Fruit fly (Drosophila melanogaster) whole organism, pupa: Measurements from ENCODE around the gene CG31275.

Source experiments
- CG10348 ChIP-seq: fragments of 200-800 bp; sonication (Bioruptor generic); IDR thresholded peaks from 2 replicates; pipeline ENCODE4 v1.3.6; 2022; ENCODE audit warnings: missing biosample characterization, missing genetic modification characterization
- CG12605 ChIP-seq: fragments of 200-800 bp; sonication (Bioruptor generic); IDR thresholded peaks from 2 replicates; pipeline ENCODE4 v1.3.6; 2022; ENCODE audit warnings: missing biosample characterization, missing genetic modification characterization
- CG15710 ChIP-seq: fragments of 200-800 bp; sonication (Bioruptor generic); optimal IDR thresholded peaks from 2 replicates; lab custom pipeline; 2018; ENCODE audit warnings: missing biosample characterization, mild to moderate bottlenecking, missing genetic modification characterization, moderate library complexity
- CG17806 ChIP-seq: fragments of 200-800 bp; sonication (Bioruptor generic); optimal IDR thresholded peaks from 2 replicates; lab custom pipeline; 2018; ENCODE audit warnings: missing biosample characterization, mild to moderate bottlenecking, missing genetic modification characterization, moderate library complexity
- CG32121 ChIP-seq: fragments of 200-800 bp; sonication (Bioruptor generic); IDR thresholded peaks from 2 replicates; pipeline ENCODE4 v1.3.6; 2022; ENCODE audit warnings: missing biosample characterization, missing genetic modification characterization
- CG4496 ChIP-seq: fragments of 200-800 bp; sonication (Bioruptor generic); IDR thresholded peaks from 3 replicates; pipeline ENCODE4 v1.3.6; 2022; ENCODE audit warnings: missing biosample characterization, missing genetic modification characterization
- CG8159 ChIP-seq: fragments of 200-800 bp; sonication (Bioruptor generic); optimal IDR thresholded peaks from 3 replicates; lab custom pipeline; 2018; ENCODE audit warnings: missing biosample characterization, mild to moderate bottlenecking, missing genetic modification characterization, moderate library complexity
- CG8301 ChIP-seq: fragments of 200-800 bp; sonication (Bioruptor generic); optimal IDR thresholded peaks from 2 replicates; lab custom pipeline; 2018; ENCODE audit warnings: missing biosample characterization, mild to moderate bottlenecking, missing genetic modification characterization
- CG9948 ChIP-seq: fragments of 200-800 bp; sonication (Bioruptor generic); optimal IDR thresholded peaks from 2 replicates; lab custom pipeline; 2018; ENCODE audit warnings: missing biosample characterization, mild to moderate bottlenecking, missing genetic modification characterization, moderate library complexity
- D1 ChIP-seq: fragments of 200-800 bp; sonication (Bioruptor generic); optimal IDR thresholded peaks from 2 replicates; lab custom pipeline; 2018; ENCODE audit warnings: missing biosample characterization, mild to moderate bottlenecking, missing genetic modification characterization, moderate library complexity
- EcR ChIP-seq: fragments of 200-800 bp; sonication (Bioruptor generic); optimal IDR thresholded peaks from 3 replicates; lab custom pipeline; 2019; ENCODE audit warnings: missing biosample characterization, missing genetic modification characterization, mild to moderate bottlenecking, moderate library complexity, missing genetic modification reagents
- Ets98B ChIP-seq: fragments of 200-800 bp; sonication (Bioruptor generic); IDR thresholded peaks from 2 replicates; pipeline ENCODE4 v1.3.6; 2022; ENCODE audit warnings: missing biosample characterization, missing genetic modification characterization
- Pif1A ChIP-seq: fragments of 200-800 bp; sonication (Bioruptor generic); optimal IDR thresholded peaks from 3 replicates; lab custom pipeline; 2016; ENCODE audit warnings: missing biosample characterization, missing genetic modification characterization
- Snoo ChIP-seq: fragments of 200-800 bp; sonication (Bioruptor generic); optimal IDR thresholded peaks from 3 replicates; lab custom pipeline; 2017; ENCODE audit warnings: missing biosample characterization, mild to moderate bottlenecking, missing genetic modification characterization, inconsistent platforms

dm6 chr3R:16770653-16771377, 19.7 kb upstream of the CG31275 start:
- TF ChIP-seq Pif1A (GFP tag; lab: Kevin White, UChicago), result no peak
- TF ChIP-seq D1, result no peak
- TF ChIP-seq CG12605 (GFP tag; lab: Robert Waterston, UW), result no peak
- no peak for TF ChIP-seq EcR (GFP tag; lab: Kevin White, UChicago)
- TF ChIP-seq CG17806 (tag; lab: Kevin White, UChicago), result no peak
- no peak for TF ChIP-seq Ets98B
- no peak for TF ChIP-seq CG9948
- no peak for TF ChIP-seq CG10348
- TF ChIP-seq CG8159 (tag; lab: Kevin White, UChicago), result no peak
- no peak for TF ChIP-seq CG4496 (GFP tag; lab: Robert Waterston, UW)
- no peak for TF ChIP-seq CG15710 (tag; lab: Kevin White, UChicago)
- no peak for TF ChIP-seq Snoo (tag; lab: Kevin White, UChicago)
- no peak for TF ChIP-seq CG32121 (GFP tag; lab: Robert Waterston, UW)
- TF ChIP-seq CG8301 (tag; lab: Kevin White, UChicago), result no peak
